Fruit fly (Drosophila melanogaster) whole organism, embryonic: ENCODE results near the gene CG2444.
A peak's percentile ranks its signal among the peaks of the same experiment; 100 is the strongest.

ENCODE experiments used
- Antp ChIP-seq: fragments of 200-800 bp; sonication (Bioruptor generic); optimal IDR thresholded peaks from 3 replicates; lab custom pipeline; 2016; ENCODE audit warnings: missing biosample characterization, missing genetic modification characterization
- Atf3 ChIP-seq: fragments of 200-800 bp; sonication (Bioruptor generic); optimal IDR thresholded peaks from 3 replicates; lab custom pipeline; 2016; ENCODE audit warnings: missing biosample characterization, missing genetic modification characterization
- Bteb2 ChIP-seq: fragments of 200-800 bp; sonication (Bioruptor generic); optimal IDR thresholded peaks from 2 replicates; lab custom pipeline; 2016; ENCODE audit warnings: missing biosample characterization, missing genetic modification characterization
- CG10267 ChIP-seq: fragments of 200-800 bp; sonication (Bioruptor generic); optimal IDR thresholded peaks from 2 replicates; lab custom pipeline; 2018; ENCODE audit warnings: missing biosample characterization, mild to moderate bottlenecking, missing genetic modification characterization, moderate library complexity
- CG10431 ChIP-seq: fragments of 200-800 bp; sonication (Bioruptor generic); optimal IDR thresholded peaks from 3 replicates; lab custom pipeline; 2018; ENCODE audit warnings: missing biosample characterization, mild to moderate bottlenecking, missing genetic modification characterization
- CG11560 ChIP-seq: fragments of 200-800 bp; sonication (Bioruptor generic); IDR thresholded peaks from 3 replicates; pipeline ENCODE4 v1.3.6; 2022; ENCODE audit warnings: missing biosample characterization, missing genetic modification characterization
- CG12659 ChIP-seq: fragments of 200-800 bp; sonication (Bioruptor generic); optimal IDR thresholded peaks from 3 replicates; lab custom pipeline; 2017; ENCODE audit warnings: mild to moderate bottlenecking, missing biosample characterization, missing genetic modification reagents, missing genetic modification characterization
- CG14860 ChIP-seq: fragments of 200-800 bp; sonication (Bioruptor generic); IDR thresholded peaks from 3 replicates; pipeline ENCODE4 v1.3.6; 2022; ENCODE audit warnings: missing biosample characterization, missing genetic modification characterization; ENCODE audit not compliant: partially characterized antibody
- CG14965 ChIP-seq: fragments of 200-800 bp; sonication (Bioruptor generic); optimal IDR thresholded peaks from 2 replicates; lab custom pipeline; 2016; ENCODE audit warnings: missing biosample characterization, missing genetic modification characterization, borderline replicate concordance
- CG17359 ChIP-seq: fragments of 200-800 bp; sonication (Bioruptor generic); optimal IDR thresholded peaks from 3 replicates; lab custom pipeline; 2018; ENCODE audit warnings: missing biosample characterization, mild to moderate bottlenecking, missing genetic modification characterization, moderate library complexity
- CG17568 ChIP-seq: fragments of 200-800 bp; sonication (Bioruptor generic); optimal IDR thresholded peaks from 2 replicates; lab custom pipeline; 2018; ENCODE audit warnings: missing biosample characterization, mild to moderate bottlenecking, missing genetic modification characterization, moderate library complexity
- CG18599 ChIP-seq: fragments of 200-800 bp; sonication (Bioruptor generic); optimal IDR thresholded peaks from 3 replicates; lab custom pipeline; 2017; ENCODE audit warnings: missing biosample characterization, missing genetic modification characterization, mild to moderate bottlenecking, moderate library complexity, missing genetic modification reagents
- CG2678 ChIP-seq: fragments of 200-800 bp; sonication (Bioruptor generic); optimal IDR thresholded peaks from 3 replicates; lab custom pipeline; 2019; ENCODE audit warnings: missing biosample characterization, mild to moderate bottlenecking, missing genetic modification characterization, moderate library complexity
- CG31441 ChIP-seq: fragments of 200-800 bp; sonication (Bioruptor generic); IDR thresholded peaks from 2 replicates; pipeline ENCODE4 v1.3.6; 2022; ENCODE audit warnings: missing biosample characterization, missing genetic modification characterization
- CG3847 ChIP-seq: fragments of 200-800 bp; sonication (Bioruptor generic); IDR thresholded peaks from 2 replicates; pipeline ENCODE4 v1.3.6; 2022; ENCODE audit warnings: missing biosample characterization, missing genetic modification characterization
- CG6654 ChIP-seq: fragments of 200-800 bp; sonication (Bioruptor generic); optimal IDR thresholded peaks from 2 replicates; lab custom pipeline; 2017; ENCODE audit warnings: missing biosample characterization, mild to moderate bottlenecking, missing genetic modification characterization
- CG6683 ChIP-seq: fragments of 200-800 bp; sonication (Bioruptor generic); optimal IDR thresholded peaks from 2 replicates; lab custom pipeline; 2017; ENCODE audit warnings: missing biosample characterization, mild to moderate bottlenecking, missing genetic modification characterization, missing genetic modification reagents
- CG6765 ChIP-seq: fragments of 200-800 bp; sonication (Bioruptor generic); optimal IDR thresholded peaks from 3 replicates; lab custom pipeline; 2017; ENCODE audit warnings: missing biosample characterization, mild to moderate bottlenecking, missing genetic modification characterization
- CG6854 ChIP-seq: fragments of 200-800 bp; sonication (Bioruptor generic); optimal IDR thresholded peaks from 3 replicates; lab custom pipeline; 2017; ENCODE audit warnings: missing biosample characterization, mild to moderate bottlenecking, missing genetic modification characterization
- CG7745 ChIP-seq: fragments of 200-800 bp; sonication (Bioruptor generic); optimal IDR thresholded peaks from 2 replicates; lab custom pipeline; 2018; ENCODE audit warnings: missing biosample characterization, mild to moderate bottlenecking, missing genetic modification characterization, moderate library complexity
- Deaf1 ChIP-seq: fragments of 200-800 bp; optimal IDR thresholded peaks from 3 replicates; lab custom pipeline; 2019; ENCODE audit warnings: missing biosample characterization, mild to moderate bottlenecking, missing genetic modification characterization, moderate library complexity
- Drgx ChIP-seq: fragments of 200-800 bp; sonication (Bioruptor generic); IDR thresholded peaks from 2 replicates; pipeline ENCODE4 v1.3.6; 2022; ENCODE audit warnings: missing biosample characterization, missing genetic modification characterization
- Fer2 ChIP-seq: fragments of 200-800 bp; sonication (Bioruptor generic); optimal IDR thresholded peaks from 2 replicates; lab custom pipeline; 2018; ENCODE audit warnings: missing biosample characterization, mild to moderate bottlenecking, missing genetic modification characterization, moderate library complexity
- Lpt ChIP-seq: fragments of >200 bp; optimal IDR thresholded peaks from 2 replicates; lab custom pipeline; 2018; ENCODE audit warnings: missing biosample characterization, missing genetic modification characterization
- Myb ChIP-seq: fragments of 200-800 bp; sonication (Bioruptor generic); optimal IDR thresholded peaks from 2 replicates; lab custom pipeline; 2016; ENCODE audit warnings: missing biosample characterization, missing genetic modification characterization
- Nf-YB ChIP-seq: fragments of 200-800 bp; sonication (Bioruptor generic); optimal IDR thresholded peaks from 3 replicates; lab custom pipeline; 2019; ENCODE audit warnings: missing biosample characterization, mild to moderate bottlenecking, missing genetic modification characterization, moderate library complexity
- Sox100B ChIP-seq: fragments of 200-800 bp; sonication (Bioruptor generic); optimal IDR thresholded peaks from 3 replicates; lab custom pipeline; 2018; ENCODE audit warnings: missing biosample characterization, mild to moderate bottlenecking, missing genetic modification characterization
- az2 ChIP-seq: fragments of 200-800 bp; sonication (Bioruptor generic); optimal IDR thresholded peaks from 3 replicates; lab custom pipeline; 2016; ENCODE audit warnings: missing biosample characterization, missing genetic modification characterization
- br ChIP-seq: fragments of >200 bp; optimal IDR thresholded peaks from 2 replicates; lab custom pipeline; 2017
- cg ChIP-seq: fragments of 200-800 bp; sonication (Bioruptor generic); optimal IDR thresholded peaks from 3 replicates; lab custom pipeline; 2019; ENCODE audit warnings: missing biosample characterization, mild to moderate bottlenecking, missing genetic modification characterization, moderate library complexity
- dan ChIP-seq: fragments of 200-800 bp; sonication (Bioruptor generic); IDR thresholded peaks from 2 replicates; pipeline ENCODE4 v1.3.6; 2022; ENCODE audit warnings: missing biosample characterization, missing genetic modification characterization
- dm ChIP-seq: fragments of 200-800 bp; sonication (Bioruptor generic); optimal IDR thresholded peaks from 3 replicates; lab custom pipeline; 2016; ENCODE audit warnings: missing biosample characterization, missing genetic modification characterization
- grau ChIP-seq: fragments of 200-800 bp; optimal IDR thresholded peaks from 3 replicates; lab custom pipeline; 2019; ENCODE audit warnings: missing biosample characterization, mild to moderate bottlenecking, missing genetic modification characterization, moderate library complexity
- inv ChIP-seq: fragments of 200-800 bp; sonication (Bioruptor generic); IDR thresholded peaks from 2 replicates; pipeline ENCODE4 v1.3.6; 2022; ENCODE audit warnings: missing biosample characterization, missing genetic modification characterization; ENCODE audit not compliant: partially characterized antibody
- knrl ChIP-seq: fragments of 200-800 bp; sonication (Bioruptor generic); IDR thresholded peaks from 3 replicates; pipeline ENCODE4 v1.3.6; 2022; ENCODE audit warnings: missing biosample characterization, missing genetic modification characterization; ENCODE audit not compliant: partially characterized antibody
- maf-S ChIP-seq: fragments of 200-800 bp; sonication (Bioruptor generic); optimal IDR thresholded peaks from 2 replicates; lab custom pipeline; 2016; ENCODE audit warnings: missing biosample characterization, missing genetic modification characterization
- pnt ChIP-seq: fragments of 200-800 bp; sonication (Bioruptor generic); optimal IDR thresholded peaks from 3 replicates; lab custom pipeline; 2016; ENCODE audit warnings: missing biosample characterization, missing genetic modification characterization
- row ChIP-seq: fragments of 200-800 bp; sonication (Bioruptor generic); IDR thresholded peaks from 3 replicates; pipeline ENCODE4 v1.3.6; 2022; ENCODE audit warnings: missing biosample characterization, missing genetic modification characterization
- so ChIP-seq: fragments of 200-800 bp; sonication (Bioruptor generic); IDR thresholded peaks from 3 replicates; pipeline ENCODE4 v1.3.6; 2022; ENCODE audit warnings: missing biosample characterization, missing genetic modification characterization
- sqz ChIP-seq: fragments of 200-800 bp; sonication (Bioruptor generic); optimal IDR thresholded peaks from 3 replicates; lab custom pipeline; 2018; ENCODE audit warnings: missing biosample characterization, mild to moderate bottlenecking, missing genetic modification characterization
- sr ChIP-seq: fragments of 200-800 bp; sonication (Bioruptor generic); IDR thresholded peaks from 3 replicates; pipeline ENCODE4 v1.3.6; 2022; ENCODE audit warnings: missing biosample characterization, missing genetic modification characterization
- tup ChIP-seq: fragments of 200-800 bp; sonication (Bioruptor generic); optimal IDR thresholded peaks from 2 replicates; lab custom pipeline; 2016; ENCODE audit warnings: missing biosample characterization, mild to moderate bottlenecking, missing genetic modification characterization, moderate library complexity
- unc-4 ChIP-seq: fragments of 200-800 bp; sonication (Bioruptor generic); IDR thresholded peaks from 2 replicates; pipeline ENCODE4 v1.3.6; 2022; ENCODE audit warnings: missing biosample characterization, missing genetic modification characterization; ENCODE audit not compliant: partially characterized antibody
- usp ChIP-seq: fragments of >200 bp; optimal IDR thresholded peaks from 2 replicates; lab custom pipeline; 2017; ENCODE audit warnings: missing biosample characterization, missing genetic modification characterization
- vvl ChIP-seq: fragments of 200-800 bp; sonication (Bioruptor generic); IDR thresholded peaks from 2 replicates; pipeline ENCODE4 v1.3.6; 2022; ENCODE audit warnings: missing biosample characterization, missing genetic modification characterization

Gene CG2444

dm6 chrX:11731665-11732064, 26.6 kb upstream of the CG2444 start, which contains the start of gene inaF-C:
inaF-C (minus strand) TSS chrX:11731765.
- TF ChIP-seq CG14965 (GFP tag; lab: Kevin White, UChicago) = no peak
- TF ChIP-seq CG14860 (GFP tag; lab: Robert Waterston, UW) = no peak
- no peak for TF ChIP-seq CG17568 (GFP tag; lab: Kevin White, UChicago)
- no peak for TF ChIP-seq Fer2 (tag; lab: Kevin White, UChicago)
- no peak for TF ChIP-seq CG10431 (GFP tag; lab: Kevin White, UChicago)
- TF ChIP-seq CG10267 (tag; lab: Kevin White, UChicago) = no peak
- TF ChIP-seq, all 482 proteins: peak for 0

dm6 chrX:11729993-11730392, 24.9 kb upstream of the CG2444 start:
- TF ChIP-seq CG6854 (GFP tag; lab: Kevin White, UChicago) (no peak), CG3847 (GFP tag; lab: Robert Waterston, UW) (no peak), knrl (GFP tag; lab: Robert Waterston, UW) (no peak), CG14860 (GFP tag; lab: Robert Waterston, UW) (no peak), Nf-YB (peak; percentile 19), CG11560 (tag; lab: Robert Waterston, UW) (no peak), CG17359 (tag; lab: Kevin White, UChicago) (no peak), CG6654 (no peak), tup (GFP tag; lab: Kevin White, UChicago) (no peak), CG6683 (GFP tag; lab: Kevin White, UChicago) (no peak), unc-4 (GFP tag; lab: Robert Waterston, UW) (no peak), cg (GFP tag; lab: Kevin White, UChicago) (peak; percentile 33), pnt (GFP tag; lab: Kevin White, UChicago) (no peak), grau (tag; lab: Kevin White, UChicago) (peak; percentile 12), dm (GFP tag; lab: Kevin White, UChicago) (no peak)

- TF ChIP-seq Deaf1 = peak; percentile 77
- no peak for TF ChIP-seq CG6854 (GFP tag; lab: Kevin White, UChicago)
- no peak for TF ChIP-seq Atf3 (GFP tag; lab: Kevin White, UChicago)
- TF ChIP-seq br = no peak
- 0 out of 2 replicates have a peak, but pooled peaks have one; percentile 31 for TF ChIP-seq vvl (GFP tag; lab: Robert Waterston, UW)
- TF ChIP-seq Bteb2 = no peak
- no peak for TF ChIP-seq CG18599
- no peak for TF ChIP-seq CG10267 (tag; lab: Kevin White, UChicago)
Observed at dm6 chrX:11728999-11729398, 23.9 kb upstream of the CG2444 start, which contains the start of gene inaF-D. inaF-D (minus strand) TSS chrX:11729099.

- TF ChIP-seq CG31441 (no peak), row (GFP tag; lab: Robert Waterston, UW) (no peak)
Observed at dm6 chrX:11723946-11724345, 18.8 kb upstream of the CG2444 start, which contains the start of gene CG15221. CG15221 (plus strand) TSS chrX:11724246.

- TF ChIP-seq maf-S (peak; percentile 48), CG12659 (GFP tag; lab: Kevin White, UChicago) (peak; percentile 75), dan (GFP tag; lab: Robert Waterston, UW) (no peak), inv (peak; percentile 82), Sox100B (GFP tag; lab: Kevin White, UChicago) (no peak), usp (GFP tag; lab: Kevin White, UChicago) (no peak), CG2678 (no peak), Antp (peak; percentile 38), Drgx (GFP tag; lab: Robert Waterston, UW) (no peak), CG7745 (tag; lab: Kevin White, UChicago) (no peak), sqz (GFP tag; lab: Kevin White, UChicago) (no peak), CG6765 (GFP tag; lab: Kevin White, UChicago) (no peak), sr (no peak), Lpt (GFP tag; lab: Kevin White, UChicago) (no peak), Myb (GFP tag; lab: Kevin White, UChicago) (peak; percentile 61), az2 (GFP tag; lab: Kevin White, UChicago) (peak; percentile 29), so (no peak)
Observed at dm6 chrX:11720138-11720537, 15.0 kb upstream of the CG2444 start, which contains the start of gene Tango10. Tango10 (plus strand) TSS chrX:11720245.
